Worm (Caenorhabditis elegans) whole organism, L4 larva: ENCODE measurements around the gene coa-7.

ENCODE experiments used
- F44E2.7 ChIP-seq: fragments of 200-800 bp; sonication (Bioruptor generic); IDR thresholded peaks from 2 replicates; pipeline ENCODE4 v2.1.2; 2022; ENCODE audit warnings: missing genetic modification characterization, missing compliant biosample characterization
- T20F7.1 ChIP-seq: fragments of 200-800 bp; sonication (Bioruptor generic); optimal IDR thresholded peaks from 2 replicates; lab custom pipeline; 2018; ENCODE audit warnings: mild to moderate bottlenecking, missing genetic modification characterization, missing compliant biosample characterization
- aha-1 ChIP-seq: fragments of 150-350 bp; peaks from one replicate; lab custom pipeline; 2014; ENCODE audit warnings: missing biosample characterization, missing genetic modification characterization
- ceh-82 ChIP-seq: sonication (generic microtip); optimal IDR thresholded peaks from 2 replicates; lab custom pipeline; 2017; ENCODE audit warnings: missing biosample characterization, missing genetic modification characterization
- daf-16 ChIP-seq, 3 experiments: sonication (generic microtip); optimal IDR thresholded peaks; 2 replicates each; lab custom pipeline; 2016 to 2017; ENCODE audit warnings: missing genetic modification characterization in 3 of 3, missing genetic modification reagents in 3 of 3, mild to moderate bottlenecking in 2 of 3, missing compliant biosample characterization in 2 of 3, missing biosample characterization in 1 of 3, moderate library complexity in 1 of 3
- dmd-6 ChIP-seq: fragments of 200-800 bp; sonication (Bioruptor generic); IDR thresholded peaks from 2 replicates; pipeline ENCODE4 v1.3.6; 2022; ENCODE audit warnings: missing genetic modification reagents, missing genetic modification characterization, missing compliant biosample characterization
- dve-1 ChIP-seq: sonication (generic microtip); optimal IDR thresholded peaks from 2 replicates; lab custom pipeline; 2017; ENCODE audit warnings: antibody characterized with exemption, mild to moderate bottlenecking, missing genetic modification characterization, missing compliant biosample characterization; ENCODE audit not compliant: insufficient read depth
- egl-43 ChIP-seq: fragments of 200-800 bp; sonication (Bioruptor generic); IDR thresholded peaks from 2 replicates; pipeline ENCODE4 v1.3.6; 2022; ENCODE audit warnings: missing genetic modification reagents, missing genetic modification characterization, missing compliant biosample characterization
- fos-1 ChIP-seq: fragments of 150-350 bp; optimal IDR thresholded peaks from 2 replicates; lab custom pipeline; 2014; ENCODE audit warnings: missing biosample characterization, missing genetic modification characterization
- hlh-11 ChIP-seq: fragments of 200-800 bp; sonication (Bioruptor generic); optimal IDR thresholded peaks from 2 replicates; lab custom pipeline; 2018; ENCODE audit warnings: mild to moderate bottlenecking, missing genetic modification characterization, missing compliant biosample characterization
- hlh-30 ChIP-seq: sonication (generic microtip); optimal IDR thresholded peaks from 2 replicates; lab custom pipeline; 2017; ENCODE audit warnings: antibody characterized with exemption, mild to moderate bottlenecking, missing genetic modification characterization, missing compliant biosample characterization; ENCODE audit not compliant: insufficient read depth
- hmg-1.1 ChIP-seq: fragments of 200-800 bp; sonication (Bioruptor generic); IDR thresholded peaks from 2 replicates; pipeline ENCODE4 v1.3.6; 2022; ENCODE audit warnings: missing genetic modification reagents, missing genetic modification characterization, missing compliant biosample characterization
- lin-1 ChIP-seq: fragments of 200-800 bp; sonication (Bioruptor generic); IDR thresholded peaks from 2 replicates; pipeline ENCODE4 v1.3.6; 2022; ENCODE audit warnings: missing genetic modification reagents, missing genetic modification characterization, missing compliant biosample characterization
- lin-39 ChIP-seq: fragments of 150-350 bp; optimal IDR thresholded peaks from 2 replicates; lab custom pipeline; 2014; ENCODE audit warnings: missing biosample characterization, missing genetic modification reagents, missing genetic modification characterization
- lsy-2 ChIP-seq, 2 experiments: fragments of 150-350 bp in 1 of 2; sonication (generic microtip) in 1 of 2; optimal IDR thresholded peaks; 2 replicates each; lab custom pipeline; 2014 to 2017; ENCODE audit warnings: missing biosample characterization in 2 of 2, missing genetic modification characterization in 2 of 2
- madf-9 ChIP-seq: fragments of 200-800 bp; sonication (Bioruptor generic); conservative IDR thresholded peaks from 2 replicates; pipeline ENCODE4 v1.3.6; 2022; ENCODE audit warnings: missing genetic modification reagents, missing genetic modification characterization, missing compliant biosample characterization
- mdl-1 ChIP-seq, 2 experiments: fragments of 150-350 bp in 1 of 2; sonication (generic microtip) in 1 of 2; optimal IDR thresholded peaks; 2 replicates each; lab custom pipeline; 2014 to 2017; ENCODE audit warnings: missing biosample characterization in 2 of 2, missing genetic modification characterization in 2 of 2
- mep-1 ChIP-seq: fragments of 150-350 bp; sonication (generic microtip); optimal IDR thresholded peaks from 3 replicates; lab custom pipeline; 2014; ENCODE audit warnings: missing biosample characterization, missing genetic modification characterization
- mes-2 ChIP-seq: sonication (generic microtip); optimal IDR thresholded peaks from 2 replicates; lab custom pipeline; 2016; ENCODE audit warnings: missing genotype, mild to moderate bottlenecking, missing genetic modification characterization, missing compliant biosample characterization; ENCODE audit not compliant: poor library complexity, severe bottlenecking
- mxl-3 ChIP-seq: fragments of 200-800 bp; sonication (Bioruptor generic); optimal IDR thresholded peaks from 2 replicates; lab custom pipeline; 2018; ENCODE audit warnings: mild to moderate bottlenecking, missing genetic modification characterization, missing compliant biosample characterization
- nhr-102 ChIP-seq: sonication (generic microtip); optimal IDR thresholded peaks from 2 replicates; lab custom pipeline; 2016; ENCODE audit warnings: mild to moderate bottlenecking, missing genetic modification characterization, moderate library complexity, missing compliant biosample characterization
- nhr-28 ChIP-seq: fragments of 150-350 bp; optimal IDR thresholded peaks from 2 replicates; lab custom pipeline; 2014; ENCODE audit warnings: missing biosample characterization, missing genetic modification characterization
- nhr-42 ChIP-seq: fragments of 200-800 bp; sonication (Bioruptor generic); IDR thresholded peaks from 2 replicates; pipeline ENCODE4 v1.3.6; 2022; ENCODE audit warnings: missing genetic modification characterization, missing compliant biosample characterization
- nhr-6 ChIP-seq: fragments of 150-350 bp; optimal IDR thresholded peaks from 2 replicates; lab custom pipeline; 2014; ENCODE audit warnings: missing biosample characterization, missing genetic modification characterization
- php-3 ChIP-seq: fragments of 200-800 bp; sonication (Bioruptor generic); IDR thresholded peaks from 2 replicates; pipeline ENCODE4 v1.3.6; 2022; ENCODE audit warnings: missing genetic modification reagents, missing genetic modification characterization, missing compliant biosample characterization
- pqm-1 ChIP-seq: sonication (generic microtip); optimal IDR thresholded peaks from 2 replicates; lab custom pipeline; 2017; ENCODE audit warnings: missing biosample characterization, missing genetic modification characterization
- set-16 ChIP-seq: fragments of 200-800 bp; sonication (Bioruptor generic); IDR thresholded peaks from 2 replicates; pipeline ENCODE4 v1.3.6; 2022; ENCODE audit warnings: missing genetic modification reagents, missing genetic modification characterization, missing compliant biosample characterization
- skn-1 ChIP-seq: fragments of 150-350 bp; optimal IDR thresholded peaks from 2 replicates; lab custom pipeline; 2014; ENCODE audit warnings: missing biosample characterization, missing genetic modification characterization
- unc-130 ChIP-seq: sonication (generic microtip); optimal IDR thresholded peaks from 2 replicates; lab custom pipeline; 2016; ENCODE audit warnings: missing genetic modification reagents, missing genetic modification characterization, missing compliant biosample characterization
- ztf-11 ChIP-seq: fragments of 150-350 bp; optimal IDR thresholded peaks from 2 replicates; lab custom pipeline; 2014; ENCODE audit warnings: missing biosample characterization, missing genetic modification characterization

coa-7 gene

ce11 chrII:11652679-11653174, 1.8 kb upstream of the coa-7 start, which contains the start of the genes rad-23 and rpn-12 (continued):
- no peak for TF ChIP-seq mxl-3
- peak; percentile 85 for TF ChIP-seq hlh-30 (tag; lab: Kevin White, UChicago)

- TF ChIP-seq set-16 (GFP tag; lab: Robert Waterston, UW) = peak; percentile 87
- no peak for TF ChIP-seq hmg-1.1 (GFP tag; lab: Robert Waterston, UW)
- TF ChIP-seq lin-1 = no peak
- TF ChIP-seq T20F7.1 (GFP tag; lab: Kevin White, UChicago) = no peak
- no peak for TF ChIP-seq ceh-82 (tag; lab: Kevin White, UChicago)
- TF ChIP-seq, all 104 proteins: peak for 1
Measured at ce11 chrII:11652125-11652524, 1.2 kb upstream of the coa-7 start.

- TF ChIP-seq lin-1 = no peak
- peak; percentile 40 for TF ChIP-seq dve-1
- peak; percentile 41 for TF ChIP-seq hlh-30 (tag; lab: Kevin White, UChicago)
- TF ChIP-seq aha-1 (tag; lab: Kevin White, UChicago) = peak; percentile 81
- peak in 1 of 2 experiments; percentile 35 for TF ChIP-seq lsy-2 (tag; optimal IDR thresholded peaks at IDR 0.05; lab: Kevin White, UChicago)
- TF ChIP-seq, all 104 proteins: peak for 4
Measured at ce11 chrII:11649239-11649638, 1.7 kb downstream of the coa-7 start.

ce11 chrII:11646874-11647273, 4.1 kb downstream of the coa-7 start:
- TF ChIP-seq pqm-1 (peak; percentile 56), mep-1 (tag; lab: Kevin White, UChicago) (no peak), aha-1 (tag; lab: Kevin White, UChicago) (peak; percentile 38), nhr-28 (tag; lab: Kevin White, UChicago) (peak; percentile 13), daf-16 (GFP tag; optimal IDR thresholded peaks at IDR 0.05; lab: Kevin White, UChicago) (no peak), daf-16 (tag; optimal IDR thresholded peaks at IDR 0.05; lab: Kevin White, UChicago) (peak; percentile 10), hlh-11 (tag; lab: Kevin White, UChicago) (peak; percentile 16), dmd-6 (GFP tag; lab: Robert Waterston, UW) (0 out of 2 replicates have a peak, but pooled peaks have one; percentile 33), dve-1 (peak; percentile 7), lin-39 (tag; lab: Kevin White, UChicago) (no peak)

- TF ChIP-seq aha-1 (tag; lab: Kevin White, UChicago) = peak; percentile 22
- peak; percentile 17; the same call in 1 of the 2 replicates for TF ChIP-seq dmd-6 (GFP tag; lab: Robert Waterston, UW)
- TF ChIP-seq nhr-102 = no peak
- TF ChIP-seq egl-43 = no peak
- TF ChIP-seq nhr-6 = no peak
- no peak for TF ChIP-seq F44E2.7
- peak; percentile 6 for TF ChIP-seq dve-1
- TF ChIP-seq mxl-3 = peak; percentile 11
- TF ChIP-seq nhr-42 (GFP tag; lab: Robert Waterston, UW) = no peak
- TF ChIP-seq skn-1 (tag; lab: Kevin White, UChicago) = no peak
- TF ChIP-seq pqm-1 = peak; percentile 40
- TF ChIP-seq hlh-11 (tag; lab: Kevin White, UChicago) = peak; percentile 34
- peak; percentile 14 for TF ChIP-seq mes-2 (tag; lab: Kevin White, UChicago)
- TF ChIP-seq madf-9 (GFP tag; lab: Robert Waterston, UW) = no peak
- no peak for TF ChIP-seq lin-1
- no peak for TF ChIP-seq set-16 (GFP tag; lab: Robert Waterston, UW)
- TF ChIP-seq unc-130 (GFP tag; lab: Kevin White, UChicago) = no peak
- no peak for TF ChIP-seq mep-1 (tag; lab: Kevin White, UChicago)
- no peak for TF ChIP-seq daf-16 (GFP tag; optimal IDR thresholded peaks at IDR 0.05; lab: Kevin White, UChicago)
- peak; percentile 18 for TF ChIP-seq daf-16 (tag; optimal IDR thresholded peaks at IDR 0.05; lab: Kevin White, UChicago)
- TF ChIP-seq fos-1 (tag; lab: Kevin White, UChicago) = no peak
- TF ChIP-seq php-3 (GFP tag; lab: Robert Waterston, UW) = 0 out of 2 replicates have a peak, but pooled peaks have one; percentile 17
- peak; percentile 45 for TF ChIP-seq nhr-28 (tag; lab: Kevin White, UChicago)
- TF ChIP-seq hlh-30 (tag; lab: Kevin White, UChicago) = peak; percentile 43
- TF ChIP-seq mdl-1 (tag; optimal IDR thresholded peaks at IDR 0.05; lab: Kevin White, UChicago) = peak in 1 of 2 experiments; percentile 6
- no peak for TF ChIP-seq ztf-11 (tag; lab: Kevin White, UChicago)
Measured at ce11 chrII:11646276-11646797, 4.6 kb downstream of the coa-7 start, which contains the start of gene ghi-1. Gene ghi-1 (plus strand): TSS chrII:11646747.
